Fruit fly (Drosophila melanogaster): ENCODE data around the gene CG31510.

CG31510 gene

DNA sequence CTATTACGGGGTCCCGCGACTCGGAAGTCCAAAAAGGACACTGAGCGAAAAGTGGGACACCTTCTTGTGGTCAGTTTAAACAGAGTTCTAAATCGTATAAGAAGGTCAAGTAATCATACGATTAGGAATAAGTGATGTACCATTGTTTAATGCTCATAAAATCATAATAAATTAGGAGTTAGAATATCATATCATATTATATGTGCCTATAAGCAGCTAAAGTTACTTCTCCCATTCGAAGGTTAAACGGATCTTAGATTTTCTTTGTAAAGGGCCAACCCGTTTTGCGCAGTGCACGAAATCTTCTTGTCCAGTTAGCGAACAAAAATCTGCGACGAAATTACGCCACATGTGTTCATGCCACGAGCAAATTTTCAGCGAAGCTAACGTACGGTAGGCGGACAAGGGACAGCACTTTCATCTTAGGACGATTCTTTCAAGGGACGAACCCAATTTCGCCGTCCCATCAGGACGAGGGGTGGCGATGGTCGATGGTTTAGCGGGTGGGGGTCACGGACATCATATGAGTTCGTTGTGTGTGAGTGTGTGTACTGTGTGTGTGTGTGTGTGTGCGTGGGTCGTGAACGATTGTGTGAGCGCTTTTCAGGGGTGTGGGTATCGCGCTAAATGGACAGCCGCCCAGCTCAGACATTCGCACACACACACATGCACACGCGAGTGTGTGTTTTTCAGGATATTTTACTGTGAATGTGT is 45.7 kb upstream of the CG31510 start (continued):
- no peak for TF ChIP-seq H2.0 (GFP tag; IDR thresholded peaks at IDR 0.05)
- TF ChIP-seq CG6272 (GFP tag; IDR thresholded peaks at IDR 0.05): 0 out of 2 replicates have a peak, but pooled peaks have one; percentile 18
- TF ChIP-seq CG13123 (GFP tag; optimal IDR thresholded peaks at IDR 0.05): no peak
- no peak for TF ChIP-seq Bteb2 (GFP tag; optimal IDR thresholded peaks at IDR 0.05)
- TF ChIP-seq CG4328 (GFP tag; optimal IDR thresholded peaks at IDR 0.05): no peak
- TF ChIP-seq Hsf (GFP tag; optimal IDR thresholded peaks at IDR 0.05): peak; percentile 31
- TF ChIP-seq Hey (tag; optimal IDR thresholded peaks at IDR 0.05): no peak
- TF ChIP-seq sqz (GFP tag; optimal IDR thresholded peaks at IDR 0.05): no peak
- TF ChIP-seq gfzf (GFP tag; optimal IDR thresholded peaks at IDR 0.05): no peak
- no peak for TF ChIP-seq crc (GFP tag; optimal IDR thresholded peaks at IDR 0.05)
- peak; percentile 41 for TF ChIP-seq Sox102F (GFP tag; optimal IDR thresholded peaks at IDR 0.05)
- no peak for TF ChIP-seq CG8359 (GFP tag; optimal IDR thresholded peaks at IDR 0.05; ENCODE audit: borderline replicate concordance)
- peak; percentile 41 for TF ChIP-seq BtbVII (GFP tag; optimal IDR thresholded peaks at IDR 0.05)
- no peak for TF ChIP-seq Dfd (GFP tag; optimal IDR thresholded peaks at IDR 0.05)
- TF ChIP-seq phol (tag; optimal IDR thresholded peaks at IDR 0.05): peak; percentile 54
- TF ChIP-seq CG2678 (tag; optimal IDR thresholded peaks at IDR 0.05): peak; percentile 82
- TF ChIP-seq CG17568 (GFP tag; optimal IDR thresholded peaks at IDR 0.05): no peak
- peak; percentile 68 for TF ChIP-seq dmrt99B (tag; optimal IDR thresholded peaks at IDR 0.05)
- TF ChIP-seq Lim3 (GFP tag; IDR thresholded peaks at IDR 0.05): no peak
- TF ChIP-seq CG7786 (GFP tag; optimal IDR thresholded peaks at IDR 0.05): peak; percentile 15
- TF ChIP-seq CG15479 (GFP tag; optimal IDR thresholded peaks at IDR 0.05): no peak
- peak; percentile 76 for TF ChIP-seq CG7556 (GFP tag; optimal IDR thresholded peaks at IDR 0.05)
- no peak for TF ChIP-seq odd (GFP tag; optimal IDR thresholded peaks at IDR 0.05)
- TF ChIP-seq p53 (GFP tag; optimal IDR thresholded peaks at IDR 0.05): no peak
- TF ChIP-seq PHDP (tag; optimal IDR thresholded peaks at IDR 0.05): peak; percentile 26
- TF ChIP-seq CG2120 (GFP tag; optimal IDR thresholded peaks at IDR 0.05): peak; percentile 56
- TF ChIP-seq sob (GFP tag; IDR thresholded peaks at IDR 0.05): peak; percentile 25; the same call in 1 of the 2 replicates
- peak; percentile 11 for TF ChIP-seq CG13296 (GFP tag; optimal IDR thresholded peaks at IDR 0.05)
- 0 out of 2 replicates have a peak, but pooled peaks have one; percentile 34 for TF ChIP-seq CG32772 (GFP tag; IDR thresholded peaks at IDR 0.05)
- TF ChIP-seq lov (optimal IDR thresholded peaks at IDR 0.05): no peak
- TF ChIP-seq lov (GFP tag; IDR thresholded peaks at IDR 0.05): no peak
- no peak for TF ChIP-seq CG11085 (GFP tag; IDR thresholded peaks at IDR 0.05)
- peak; percentile 65 for TF ChIP-seq CoRest (tag; optimal IDR thresholded peaks at IDR 0.05)
- TF ChIP-seq ewg (GFP tag; optimal IDR thresholded peaks at IDR 0.05): no peak
- no peak for TF ChIP-seq scrt (GFP tag; optimal IDR thresholded peaks at IDR 0.05)
- TF ChIP-seq zen2 (GFP tag; IDR thresholded peaks at IDR 0.05; ENCODE audit: partially characterized antibody): no peak
- no peak; the same call in 3 of the 4 replicates for TF ChIP-seq Gug (GFP tag; IDR thresholded peaks at IDR 0.05)
- no peak for TF ChIP-seq ems (GFP tag; optimal IDR thresholded peaks at IDR 0.05)
- TF ChIP-seq inv (GFP tag; IDR thresholded peaks at IDR 0.05; ENCODE audit: partially characterized antibody): no peak
- TF ChIP-seq trem (tag; optimal IDR thresholded peaks at IDR 0.05): no peak
- TF ChIP-seq tll (GFP tag; optimal IDR thresholded peaks at IDR 0.05): no peak
- no peak for TF ChIP-seq CHES-1-like (GFP tag; optimal IDR thresholded peaks at IDR 0.05)
- no peak for TF ChIP-seq CG7987 (GFP tag; optimal IDR thresholded peaks at IDR 0.05)
- no peak for TF ChIP-seq br (optimal IDR thresholded peaks at IDR 0.05)
- no peak for TF ChIP-seq sima (GFP tag; optimal IDR thresholded peaks at IDR 0.05)
- TF ChIP-seq CG3838 (GFP tag; optimal IDR thresholded peaks at IDR 0.05): no peak
- no peak for TF ChIP-seq Chrac-16 (GFP tag; optimal IDR thresholded peaks at IDR 0.05)
- peak; percentile 44; the same call in 1 of the 2 replicates for TF ChIP-seq ranshi (GFP tag; IDR thresholded peaks at IDR 0.05)
- peak; percentile 43 for TF ChIP-seq CG13775 (GFP tag; optimal IDR thresholded peaks at IDR 0.05)
- TF ChIP-seq CG7372 (GFP tag; IDR thresholded peaks at IDR 0.05): no peak
